Worm (Caenorhabditis elegans): Measurements from ENCODE around the gene fbxb-10.

- TF ChIP-seq ztf-23 (GFP tag; IDR thresholded peaks at IDR 0.05) (no peak), med-1 (GFP tag; optimal IDR thresholded peaks at IDR 0.05; ENCODE audit: insufficient read depth) (no peak), cog-1 (tag; optimal IDR thresholded peaks at IDR 0.05) (no peak), ztf-29 (GFP tag; IDR thresholded peaks at IDR 0.05) (no peak), flt-1 (GFP tag; IDR thresholded peaks at IDR 0.05) (no peak)
These were observed 32.7 kb upstream of the fbxb-10 start, which contains the start of gene C52E2.3 for ce11 chrII:1850840-1851294.
